Fruit fly (Drosophila melanogaster) whole organism, embryonic: ENCODE measurements around the gene solo.

Source experiments
- CG13287 ChIP-seq: fragments of 200-800 bp; sonication (Bioruptor generic); IDR thresholded peaks from 2 replicates; pipeline ENCODE4 v1.3.6; 2022; ENCODE audit warnings: missing biosample characterization, missing genetic modification characterization; ENCODE audit not compliant: partially characterized antibody
- exex ChIP-seq: fragments of 200-800 bp; sonication (Bioruptor generic); optimal IDR thresholded peaks from 4 replicates; lab custom pipeline; 2018; ENCODE audit warnings: missing biosample characterization, mild to moderate bottlenecking, missing genetic modification characterization, moderate library complexity

DNA sequence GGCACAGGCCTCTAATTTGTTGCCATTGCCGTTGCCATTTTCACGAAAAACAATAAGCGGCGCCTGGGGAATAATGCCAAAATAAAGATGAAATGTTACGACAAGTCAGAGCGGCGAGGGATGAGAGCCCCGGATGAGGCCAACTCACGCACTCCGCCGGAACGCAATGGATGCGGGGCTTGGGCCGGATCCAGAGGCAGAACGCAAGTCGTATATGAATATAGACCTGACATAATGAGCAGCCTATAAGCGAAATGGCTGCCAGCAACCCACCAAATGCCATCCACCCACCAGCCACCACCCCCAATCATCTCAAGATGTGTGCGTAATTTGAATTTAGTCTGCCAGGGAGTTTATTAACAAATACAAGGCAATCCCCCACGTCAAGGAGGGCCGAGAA is 57.1 kb downstream of the solo start:
- no peak for TF ChIP-seq exex (tag; lab: Kevin White, UChicago)
- TF ChIP-seq CG13287 (GFP tag; lab: Robert Waterston, UW): no peak
